Fruit fly (Drosophila melanogaster): ENCODE data around the gene sol.

dm6 chrX:21317422-21317821 is 32.7 kb upstream of the sol start, which contains the start of gene CG1801:
- TF ChIP-seq pad (GFP tag; optimal IDR thresholded peaks at IDR 0.05) = no peak
- no peak for TF ChIP-seq toe (GFP tag; optimal IDR thresholded peaks at IDR 0.05)
- TF ChIP-seq CG12768 (GFP tag; optimal IDR thresholded peaks at IDR 0.05) = no peak
- no peak for TF ChIP-seq CG11617 (GFP tag; optimal IDR thresholded peaks at IDR 0.05)
- no peak for TF ChIP-seq ovo (GFP tag; optimal IDR thresholded peaks at IDR 0.05)
- TF ChIP-seq kay (GFP tag; ENCODE audit: borderline replicate concordance) = no peak
- TF ChIP-seq Mnt (GFP tag; optimal IDR thresholded peaks at IDR 0.05) = no peak
- no peak for TF ChIP-seq tj (GFP tag; optimal IDR thresholded peaks at IDR 0.05)
- TF ChIP-seq Hr96 (GFP tag; optimal IDR thresholded peaks at IDR 0.05) = no peak
- no peak for TF ChIP-seq CG1620 (GFP tag; optimal IDR thresholded peaks at IDR 0.05)
- no peak for TF ChIP-seq bab1 (GFP tag; optimal IDR thresholded peaks at IDR 0.05)
- TF ChIP-seq Clk (GFP tag; optimal IDR thresholded peaks at IDR 0.05) = no peak
- TF ChIP-seq cic (GFP tag; optimal IDR thresholded peaks at IDR 0.05) = no peak
